Worm (Caenorhabditis elegans) whole organism, early embryonic: Measurements from ENCODE around the gene fbxa-165.
"Not testable (repeated sequence)": the region's sequence is repeated elsewhere in the genome, so short reads cannot be mapped to it uniquely, and the experiment has no call there.

Experiments used
- B0310.2 ChIP-seq: sonication (generic microtip); optimal IDR thresholded peaks from 2 replicates; lab custom pipeline; 2016; ENCODE audit warnings: mild to moderate bottlenecking, missing genetic modification characterization, missing compliant biosample characterization
- F13C5.2 ChIP-seq: sonication (generic microtip); optimal IDR thresholded peaks from 2 replicates; lab custom pipeline; 2017; ENCODE audit warnings: mild to moderate bottlenecking, missing genetic modification characterization, inconsistent platforms, missing compliant biosample characterization
- aly-1 ChIP-seq: sonication (generic microtip); optimal IDR thresholded peaks from 2 replicates; lab custom pipeline; 2016; ENCODE audit warnings: missing genetic modification characterization, missing compliant biosample characterization
- ama-1 ChIP-seq: fragments of 150-350 bp; optimal IDR thresholded peaks from 2 replicates; lab custom pipeline; 2014
- ceh-13 ChIP-seq: fragments of 200-800 bp; sonication (Bioruptor generic); optimal IDR thresholded peaks from 2 replicates; lab custom pipeline; 2018; ENCODE audit warnings: mild to moderate bottlenecking, missing genetic modification characterization, missing compliant biosample characterization
- ceh-36 ChIP-seq: sonication (generic microtip); optimal IDR thresholded peaks from 2 replicates; lab custom pipeline; 2016; ENCODE audit warnings: missing genetic modification characterization, inconsistent platforms, missing compliant biosample characterization
- ets-7 ChIP-seq: sonication (generic microtip); optimal IDR thresholded peaks from 2 replicates; lab custom pipeline; 2016; ENCODE audit warnings: missing genotype, missing genetic modification characterization, missing compliant biosample characterization
- flt-1 ChIP-seq: fragments of 200-800 bp; sonication (Bioruptor generic); IDR thresholded peaks from 2 replicates; pipeline ENCODE4 v1.3.6; 2022; ENCODE audit warnings: missing genetic modification characterization, missing compliant biosample characterization
- hmbx-1 ChIP-seq: sonication (generic microtip); optimal IDR thresholded peaks from 2 replicates; lab custom pipeline; 2016; ENCODE audit warnings: mild to moderate bottlenecking, missing genetic modification characterization, missing compliant biosample characterization
- hmg-4 ChIP-seq: fragments of 200-800 bp; sonication (Bioruptor generic); optimal IDR thresholded peaks from 2 replicates; lab custom pipeline; 2018; ENCODE audit warnings: mild to moderate bottlenecking, missing genetic modification characterization, missing compliant biosample characterization
- hnd-1 ChIP-seq: sonication (generic microtip); optimal IDR thresholded peaks from 2 replicates; lab custom pipeline; 2016; ENCODE audit warnings: missing genetic modification characterization, missing compliant biosample characterization
- pes-1 ChIP-seq: fragments of 200-800 bp; sonication (Bioruptor generic); IDR thresholded peaks from 2 replicates; pipeline ENCODE4 v1.3.6; 2022; ENCODE audit warnings: missing genetic modification reagents, missing genetic modification characterization, missing compliant biosample characterization
- scrt-1 ChIP-seq: fragments of 200-800 bp; sonication (Bioruptor generic); IDR thresholded peaks from 2 replicates; pipeline ENCODE4 v1.3.6; 2022; ENCODE audit warnings: missing genetic modification characterization, missing compliant biosample characterization
- sea-1 ChIP-seq: fragments of 200-800 bp; sonication (Bioruptor generic); conservative IDR thresholded peaks from 2 replicates; pipeline ENCODE4 v1.3.6; 2022; ENCODE audit warnings: missing genetic modification characterization, missing compliant biosample characterization
- tbx-11 ChIP-seq: fragments of 200-800 bp; sonication (Bioruptor generic); IDR thresholded peaks from 2 replicates; pipeline ENCODE4 v1.3.6; 2022; ENCODE audit warnings: missing genetic modification characterization, missing compliant biosample characterization
- tbx-37 ChIP-seq: fragments of 200-800 bp; sonication (Bioruptor generic); conservative IDR thresholded peaks from 2 replicates; pipeline ENCODE4 v1.3.6; 2022; ENCODE audit warnings: missing genetic modification reagents, missing genetic modification characterization, missing compliant biosample characterization
- tra-4 ChIP-seq: sonication (generic microtip); optimal IDR thresholded peaks from 2 replicates; lab custom pipeline; 2017; ENCODE audit warnings: missing genetic modification characterization, missing compliant biosample characterization

Gene fbxa-165

DNA sequence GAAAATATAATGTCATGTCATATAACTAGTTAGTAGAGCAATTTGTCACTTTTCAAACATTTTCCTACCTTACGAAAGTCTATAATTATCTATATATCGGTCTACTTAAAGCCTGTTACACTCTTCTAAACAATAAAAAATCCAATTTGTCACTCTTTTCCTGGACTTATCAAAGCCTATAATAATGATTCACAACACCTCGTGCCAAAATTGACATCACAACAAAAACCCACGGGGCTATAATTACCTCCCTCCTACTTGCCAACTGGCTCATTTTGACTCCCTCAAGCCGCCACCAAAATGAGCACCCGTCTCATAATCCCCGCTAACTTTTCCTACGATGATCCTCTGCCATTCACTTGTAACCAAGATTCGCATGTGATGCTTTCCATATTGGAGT is 20.1 kb upstream of the fbxa-165 start, which contains the start of gene srg-20:
srg-20 (plus strand) TSS at position 301 of the 400 bp plus-strand sequence.
- not testable (repeated sequence) for TF ChIP-seq tra-4 (tag; lab: Kevin White, UChicago); tbx-11 (GFP tag; lab: Robert Waterston, UW); ets-7 (tag; lab: Kevin White, UChicago)

DNA sequence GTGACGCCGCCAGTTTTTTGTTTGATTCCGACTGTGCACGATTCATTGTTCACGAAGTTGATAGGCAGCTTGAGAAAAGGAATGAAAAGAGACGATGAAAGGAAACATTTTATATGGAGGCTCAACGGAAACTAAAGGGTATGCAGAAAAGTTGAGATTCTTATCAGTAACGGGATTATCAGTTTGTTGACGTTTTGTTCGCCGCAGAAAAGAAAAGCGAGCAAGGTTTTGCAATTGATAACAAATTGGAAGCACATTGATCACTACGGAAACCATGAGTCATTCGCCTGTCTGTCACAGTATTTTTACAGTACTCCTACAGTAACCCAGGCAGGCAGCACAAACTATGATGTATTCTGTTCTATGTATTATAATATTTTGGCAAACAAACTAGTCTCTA is 19.7 kb upstream of the fbxa-165 start:
- TF ChIP-seq hnd-1 (tag; lab: Kevin White, UChicago) = no peak

DNA sequence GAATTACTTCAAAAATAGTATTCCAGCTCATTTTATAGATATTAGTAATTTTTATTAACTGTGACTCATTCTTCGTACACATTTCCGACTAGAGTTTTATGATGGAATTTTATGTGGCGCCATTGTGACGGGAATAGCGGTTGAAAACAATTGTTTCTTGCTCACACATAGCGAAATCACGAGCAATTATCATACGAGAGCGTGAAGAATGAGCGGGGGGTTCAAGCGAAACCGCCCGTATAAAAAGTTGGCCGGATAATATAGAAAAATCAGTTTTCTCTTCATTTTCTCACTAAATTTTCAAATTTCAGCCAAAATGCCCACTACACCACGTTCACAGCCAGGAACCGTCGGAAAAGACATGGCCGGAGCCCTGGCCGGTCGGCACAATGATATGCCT is 17.2 kb upstream of the fbxa-165 start, which contains the start of gene C08E3.1:
C08E3.1 (plus strand) TSS at position 301 of the 400 bp plus-strand sequence.
- not testable (repeated sequence) for TF ChIP-seq hmg-4; hmbx-1; tbx-37 (GFP tag; lab: Robert Waterston, UW)

DNA sequence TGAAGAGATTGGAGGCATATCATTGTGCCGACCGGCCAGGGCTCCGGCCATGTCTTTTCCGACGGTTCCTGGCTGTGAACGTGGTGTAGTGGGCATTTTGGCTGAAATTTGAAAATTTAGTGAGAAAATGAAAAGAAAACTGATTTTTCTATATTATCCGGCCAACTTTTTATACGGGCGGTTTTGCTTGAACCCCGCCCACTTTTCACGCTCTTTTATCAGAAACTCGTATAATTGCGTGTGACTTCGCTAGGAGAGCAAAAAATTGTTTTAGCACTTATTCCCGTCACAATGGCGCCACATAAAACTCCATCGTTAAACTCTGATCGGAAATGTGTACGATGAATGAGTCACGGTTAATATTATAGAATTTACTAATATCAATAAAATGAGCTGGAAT is 15.9 kb upstream of the fbxa-165 start, which contains the start of gene C08E3.13:
C08E3.13 (minus strand) TSS at position 101 of the 400 bp plus-strand sequence.
- not testable (repeated sequence) for TF ChIP-seq ets-7 (tag; lab: Kevin White, UChicago); hnd-1 (tag; lab: Kevin White, UChicago); ceh-13 (GFP tag; lab: Kevin White, UChicago)

DNA sequence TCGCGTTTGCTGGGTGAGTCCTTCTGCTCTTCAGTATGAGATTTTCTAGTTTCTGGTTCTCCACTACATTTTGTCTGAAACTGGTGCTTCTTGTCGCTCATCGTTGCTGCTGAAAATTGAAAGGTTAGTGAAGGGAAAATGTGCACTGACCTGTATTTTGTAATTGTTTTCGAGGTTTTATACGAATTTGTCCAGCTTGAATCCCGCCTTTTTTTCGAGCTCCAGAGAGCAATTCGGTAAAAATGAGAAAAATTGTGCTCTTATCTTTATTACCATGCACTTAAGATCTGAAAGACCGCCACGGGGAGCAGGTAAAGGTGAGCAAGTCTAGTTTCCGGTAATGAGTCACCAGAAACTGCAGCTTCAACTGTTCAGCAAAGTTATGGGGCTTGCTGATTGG is 11.5 kb upstream of the fbxa-165 start, which contains the start of gene C08E3.15:
C08E3.15 (minus strand) TSS at position 101 of the 400 bp plus-strand sequence.
- TF ChIP-seq sea-1 (GFP tag; lab: Robert Waterston, UW); hnd-1 (tag; lab: Kevin White, UChicago); tbx-37 (GFP tag; lab: Robert Waterston, UW): not testable (repeated sequence)

DNA sequence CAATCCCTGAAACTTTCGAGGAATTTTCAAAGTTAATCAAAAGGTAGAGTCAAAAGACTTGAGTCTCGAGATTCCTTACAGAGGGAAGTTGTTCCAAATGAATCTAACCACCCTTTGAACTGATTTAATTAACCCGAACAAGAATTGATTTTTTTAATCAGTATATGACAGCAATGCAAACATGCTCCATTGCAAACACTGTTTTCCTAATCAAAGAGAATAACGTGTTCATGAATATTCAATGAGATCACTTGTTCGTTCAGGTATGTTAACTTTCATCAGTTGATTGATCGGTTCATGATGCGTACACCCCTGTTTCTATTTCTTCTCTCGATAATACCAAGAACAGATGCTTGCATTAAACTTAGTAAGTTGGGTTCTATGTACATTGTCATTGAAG is 9.4 kb upstream of the fbxa-165 start, which contains the start of gene C08E3.14:
C08E3.14 (plus strand) TSS at position 301 of the 400 bp plus-strand sequence.
- TF ChIP-seq tbx-11 (GFP tag; lab: Robert Waterston, UW) (no peak), hnd-1 (tag; lab: Kevin White, UChicago) (no peak), pes-1 (GFP tag; lab: Robert Waterston, UW) (no peak), tra-4 (tag; lab: Kevin White, UChicago) (no peak), ceh-13 (GFP tag; lab: Kevin White, UChicago) (no peak), flt-1 (GFP tag; lab: Robert Waterston, UW) (no peak), ama-1 (lab: Kevin White, UChicago) (no peak), ets-7 (tag; lab: Kevin White, UChicago) (no peak), hmbx-1 (no peak), F13C5.2 (tag; lab: Kevin White, UChicago) (no peak), ceh-36 (tag; lab: Kevin White, UChicago) (no peak), tbx-37 (GFP tag; lab: Robert Waterston, UW) (no peak), hmg-4 (no peak), sea-1 (GFP tag; lab: Robert Waterston, UW) (no peak), B0310.2 (tag; lab: Kevin White, UChicago) (no peak), scrt-1 (no peak), aly-1 (tag; lab: Kevin White, UChicago) (no peak)

DNA sequence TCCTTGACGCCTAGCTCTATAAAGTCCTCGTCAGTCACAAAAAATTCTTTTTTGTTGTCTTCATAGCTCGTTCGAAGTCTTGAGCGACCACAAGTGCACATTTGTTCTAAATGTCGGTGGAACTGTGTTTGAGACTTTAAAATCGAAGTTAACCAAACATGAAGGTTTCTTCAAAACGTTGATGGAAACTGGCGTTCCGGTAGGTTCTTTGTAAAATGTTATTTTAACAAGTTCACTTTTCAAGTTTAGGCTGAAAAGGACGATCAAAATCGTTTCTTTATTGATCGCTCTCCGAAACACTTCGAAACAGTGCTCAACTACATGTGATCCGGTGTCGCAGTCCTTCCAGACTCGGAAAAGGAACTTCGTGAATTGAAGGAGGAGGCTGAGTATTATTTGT is 8.3 kb upstream of the fbxa-165 start, which contains the start of gene fbxa-160:
fbxa-160 (minus strand) TSS at position 101 of the 400 bp plus-strand sequence.
- no peak for TF ChIP-seq ama-1 (lab: Kevin White, UChicago)
- TF ChIP-seq tbx-37 (GFP tag; lab: Robert Waterston, UW) = no peak
- no peak for TF ChIP-seq tra-4 (tag; lab: Kevin White, UChicago)
- TF ChIP-seq ets-7 (tag; lab: Kevin White, UChicago) = no peak
- no peak for TF ChIP-seq aly-1 (tag; lab: Kevin White, UChicago)
- TF ChIP-seq B0310.2 (tag; lab: Kevin White, UChicago) = no peak
- no peak for TF ChIP-seq hnd-1 (tag; lab: Kevin White, UChicago)
- no peak for TF ChIP-seq sea-1 (GFP tag; lab: Robert Waterston, UW)
- TF ChIP-seq F13C5.2 (tag; lab: Kevin White, UChicago) = no peak
- TF ChIP-seq tbx-11 (GFP tag; lab: Robert Waterston, UW) = no peak
- TF ChIP-seq scrt-1 = no peak
- TF ChIP-seq hmbx-1 = no peak
- no peak for TF ChIP-seq ceh-13 (GFP tag; lab: Kevin White, UChicago)
- no peak for TF ChIP-seq hmg-4
- no peak for TF ChIP-seq flt-1 (GFP tag; lab: Robert Waterston, UW)
- no peak for TF ChIP-seq pes-1 (GFP tag; lab: Robert Waterston, UW)
- no peak for TF ChIP-seq ceh-36 (tag; lab: Kevin White, UChicago)

DNA sequence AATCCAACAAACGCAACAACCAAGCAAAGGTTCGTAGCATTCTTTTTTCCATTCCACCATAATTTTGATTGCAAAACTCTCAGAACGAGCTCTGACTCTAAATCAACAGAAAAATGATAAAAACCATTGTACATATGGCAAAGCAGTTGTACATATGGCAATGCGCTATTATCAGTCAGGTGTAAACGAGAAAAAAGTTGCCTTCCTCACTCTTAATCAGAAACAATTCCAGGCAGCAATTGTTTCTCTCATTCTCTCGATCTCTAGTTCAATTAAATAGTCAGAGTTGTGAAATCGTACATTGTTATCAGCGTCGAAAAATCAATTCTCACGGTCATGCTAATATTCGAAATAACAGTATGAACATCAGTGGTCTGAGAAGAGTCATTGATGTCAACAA is 5.5 kb upstream of the fbxa-165 start:
- TF ChIP-seq tbx-37 (GFP tag; lab: Robert Waterston, UW) = no peak
- TF ChIP-seq ceh-36 (tag; lab: Kevin White, UChicago) = no peak
- no peak for TF ChIP-seq hmg-4
- no peak for TF ChIP-seq hnd-1 (tag; lab: Kevin White, UChicago)
- TF ChIP-seq hmbx-1 = no peak
- no peak for TF ChIP-seq pes-1 (GFP tag; lab: Robert Waterston, UW)
- TF ChIP-seq scrt-1 = no peak
- TF ChIP-seq tbx-11 (GFP tag; lab: Robert Waterston, UW) = no peak
- no peak for TF ChIP-seq B0310.2 (tag; lab: Kevin White, UChicago)
- no peak for TF ChIP-seq F13C5.2 (tag; lab: Kevin White, UChicago)
